Fruit fly (Drosophila melanogaster) S2 (cell line): ENCODE results near the gene PLCXD.

ENCODE experiments used
- CG8478 ChIP-seq: fragments of >200 bp; optimal IDR thresholded peaks from 2 replicates; lab custom pipeline; 2018
- CTCF ChIP-seq, 2 experiments: fragments of >200 bp; optimal IDR thresholded peaks; 2 replicates each; lab custom pipeline; 2018

DNA sequence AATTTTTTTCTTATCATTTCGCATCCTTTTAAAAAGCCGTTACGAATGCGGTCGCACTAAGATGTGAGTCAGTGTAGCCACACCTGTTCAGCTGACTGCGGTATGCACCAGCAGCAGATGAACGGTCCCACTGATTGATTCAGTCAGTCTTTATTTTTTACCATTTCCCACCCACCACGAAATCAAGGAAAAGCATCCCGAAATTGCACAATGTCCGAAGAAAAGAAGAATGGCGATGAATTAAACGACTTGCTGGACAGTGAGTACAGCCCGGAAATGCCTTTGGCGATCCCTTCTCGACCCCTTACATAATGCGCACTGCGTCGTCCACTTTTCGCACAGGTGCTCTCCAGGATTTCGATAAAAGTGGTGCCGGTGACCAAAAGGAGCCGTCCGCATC, 44.4 kb downstream of the PLCXD start:
- no peak for TF ChIP-seq CTCF (optimal IDR thresholded peaks at IDR 0.05; lab: Kevin White, UChicago)
- TF ChIP-seq CG8478 (lab: Kevin White, UChicago): no peak
